Worm (Caenorhabditis elegans) whole organism, L4 larva: ENCODE results near the gene ZK688.10.

Experiments
- D1046.2 ChIP-seq: fragments of 200-800 bp; sonication (Bioruptor generic); IDR thresholded peaks from 2 replicates; pipeline ENCODE4 v1.3.6; 2022; ENCODE audit warnings: missing genetic modification characterization, missing compliant biosample characterization
- F10B5.3 ChIP-seq: sonication (generic microtip); optimal IDR thresholded peaks from 2 replicates; lab custom pipeline; 2016; ENCODE audit warnings: mild to moderate bottlenecking, missing genetic modification characterization, missing compliant biosample characterization
- F26F4.8 ChIP-seq: fragments of 200-800 bp; sonication (Bioruptor generic); conservative IDR thresholded peaks from 2 replicates; pipeline ENCODE4 v1.3.6; 2022; ENCODE audit warnings: missing genetic modification characterization, missing compliant biosample characterization
- F37D6.2 ChIP-seq: sonication (generic microtip); optimal IDR thresholded peaks from 2 replicates; lab custom pipeline; 2016; ENCODE audit warnings: mild to moderate bottlenecking, missing genetic modification characterization, missing compliant biosample characterization
- F44E2.7 ChIP-seq: fragments of 200-800 bp; sonication (Bioruptor generic); IDR thresholded peaks from 2 replicates; pipeline ENCODE4 v2.1.2; 2022; ENCODE audit warnings: missing genetic modification characterization, missing compliant biosample characterization
- F49E8.2 ChIP-seq: sonication (generic microtip); optimal IDR thresholded peaks from 2 replicates; lab custom pipeline; 2016; ENCODE audit warnings: missing compliant biosample characterization, mild to moderate bottlenecking, missing genetic modification characterization, borderline replicate concordance
- R02D3.7 ChIP-seq: fragments of 150-350 bp; sonication (generic microtip); optimal IDR thresholded peaks from 3 replicates; lab custom pipeline; 2014; ENCODE audit warnings: missing biosample characterization, missing genetic modification characterization
- T20F7.1 ChIP-seq: fragments of 200-800 bp; sonication (Bioruptor generic); optimal IDR thresholded peaks from 2 replicates; lab custom pipeline; 2018; ENCODE audit warnings: mild to moderate bottlenecking, missing genetic modification characterization, missing compliant biosample characterization
- ZK337.2 ChIP-seq: fragments of 200-800 bp; sonication (Bioruptor generic); IDR thresholded peaks from 2 replicates; pipeline ENCODE4 v1.3.6; 2022; ENCODE audit warnings: missing genetic modification reagents, missing genetic modification characterization, missing compliant biosample characterization
- ZK546.5 ChIP-seq, 2 experiments: sonication (generic microtip); optimal IDR thresholded peaks; 2 replicates each; lab custom pipeline; 2017; ENCODE audit warnings: missing biosample characterization in 2 of 2, missing genetic modification characterization in 2 of 2
- ceh-32 ChIP-seq: sonication (generic microtip); optimal IDR thresholded peaks from 2 replicates; lab custom pipeline; 2016; ENCODE audit warnings: mild to moderate bottlenecking, missing genetic modification characterization, missing compliant biosample characterization; ENCODE audit not compliant: poor library complexity
- ceh-44 ChIP-seq: fragments of 200-800 bp; sonication (Bioruptor generic); IDR thresholded peaks from 2 replicates; pipeline ENCODE4 v1.3.6; 2022; ENCODE audit warnings: missing genetic modification reagents, missing genetic modification characterization, missing compliant biosample characterization
- ceh-62 ChIP-seq: sonication (generic microtip); optimal IDR thresholded peaks from 2 replicates; lab custom pipeline; 2017; ENCODE audit warnings: missing biosample characterization, missing genetic modification characterization
- ceh-82 ChIP-seq: sonication (generic microtip); optimal IDR thresholded peaks from 2 replicates; lab custom pipeline; 2017; ENCODE audit warnings: missing biosample characterization, missing genetic modification characterization
- ces-1 ChIP-seq: fragments of 150-350 bp; sonication (generic microtip); optimal IDR thresholded peaks from 4 replicates; lab custom pipeline; 2014; ENCODE audit warnings: missing biosample characterization, missing genetic modification reagents, missing genetic modification characterization
- ctbp-1 ChIP-seq: fragments of 200-800 bp; sonication (Bioruptor generic); IDR thresholded peaks from 2 replicates; pipeline ENCODE4 v1.3.6; 2022; ENCODE audit warnings: missing genetic modification reagents, missing genetic modification characterization, missing compliant biosample characterization
- dmd-6 ChIP-seq: fragments of 200-800 bp; sonication (Bioruptor generic); IDR thresholded peaks from 2 replicates; pipeline ENCODE4 v1.3.6; 2022; ENCODE audit warnings: missing genetic modification reagents, missing genetic modification characterization, missing compliant biosample characterization
- dmd-8 ChIP-seq: fragments of 200-800 bp; sonication (Bioruptor generic); IDR thresholded peaks from 2 replicates; pipeline ENCODE4 v1.3.6; 2022; ENCODE audit warnings: missing genetic modification characterization, missing compliant biosample characterization
- dpl-1 ChIP-seq: fragments of 150-350 bp; optimal IDR thresholded peaks from 2 replicates; lab custom pipeline; 2014; ENCODE audit warnings: missing biosample characterization, missing genetic modification reagents, missing genetic modification characterization
- duxl-1 ChIP-seq: sonication (generic microtip); optimal IDR thresholded peaks from 2 replicates; lab custom pipeline; 2016; ENCODE audit warnings: mild to moderate bottlenecking, missing genetic modification characterization, moderate library complexity, missing compliant biosample characterization; ENCODE audit not compliant: poor library complexity
- egl-27 ChIP-seq: sonication (generic microtip); optimal IDR thresholded peaks from 3 replicates; lab custom pipeline; 2017; ENCODE audit warnings: missing biosample characterization, missing genetic modification reagents, missing genetic modification characterization
- hif-1 ChIP-seq, 2 experiments: sonication (generic microtip); optimal IDR thresholded peaks; 2 replicates each; lab custom pipeline; 2016 to 2017; ENCODE audit warnings: missing compliant biosample characterization in 2 of 2, missing genetic modification characterization in 2 of 2, missing genetic modification reagents in 2 of 2, missing genotype in 2 of 2, mild to moderate bottlenecking in 1 of 2
- hlh-11 ChIP-seq: fragments of 200-800 bp; sonication (Bioruptor generic); optimal IDR thresholded peaks from 2 replicates; lab custom pipeline; 2018; ENCODE audit warnings: mild to moderate bottlenecking, missing genetic modification characterization, missing compliant biosample characterization
- hmg-1.1 ChIP-seq: fragments of 200-800 bp; sonication (Bioruptor generic); IDR thresholded peaks from 2 replicates; pipeline ENCODE4 v1.3.6; 2022; ENCODE audit warnings: missing genetic modification reagents, missing genetic modification characterization, missing compliant biosample characterization
- lin-1 ChIP-seq: fragments of 200-800 bp; sonication (Bioruptor generic); IDR thresholded peaks from 2 replicates; pipeline ENCODE4 v1.3.6; 2022; ENCODE audit warnings: missing genetic modification reagents, missing genetic modification characterization, missing compliant biosample characterization
- lin-15B ChIP-seq: fragments of 150-350 bp; sonication (generic microtip); optimal IDR thresholded peaks from 3 replicates; lab custom pipeline; 2014; ENCODE audit warnings: missing biosample characterization, missing genetic modification characterization
- lin-29 ChIP-seq: fragments of 200-800 bp; sonication (Bioruptor generic); IDR thresholded peaks from 2 replicates; pipeline ENCODE4 v1.3.6; 2022; ENCODE audit warnings: missing genetic modification reagents, missing genetic modification characterization, missing compliant biosample characterization
- lin-38 ChIP-seq: fragments of 200-800 bp; sonication (Bioruptor generic); IDR thresholded peaks from 2 replicates; pipeline ENCODE4 v1.3.6; 2022; ENCODE audit warnings: missing genetic modification reagents, missing genetic modification characterization, missing compliant biosample characterization
- lir-3 ChIP-seq: sonication (generic microtip); optimal IDR thresholded peaks from 2 replicates; lab custom pipeline; 2016; ENCODE audit warnings: mild to moderate bottlenecking, missing genetic modification characterization, missing compliant biosample characterization
- mdt-29 ChIP-seq: fragments of 200-800 bp; sonication (Bioruptor generic); IDR thresholded peaks from 2 replicates; pipeline ENCODE4 v1.3.6; 2022; ENCODE audit warnings: missing genetic modification reagents, missing genetic modification characterization, missing compliant biosample characterization
- mxl-2 ChIP-seq: fragments of 200-800 bp; sonication (Bioruptor generic); conservative IDR thresholded peaks from 2 replicates; pipeline ENCODE4 v1.3.6; 2022; ENCODE audit warnings: missing genetic modification reagents, missing genetic modification characterization, missing compliant biosample characterization
- nhr-111 ChIP-seq: fragments of 200-800 bp; sonication (Bioruptor generic); optimal IDR thresholded peaks from 2 replicates; lab custom pipeline; 2018; ENCODE audit warnings: mild to moderate bottlenecking, missing genetic modification characterization, missing compliant biosample characterization
- nhr-28 ChIP-seq: fragments of 150-350 bp; optimal IDR thresholded peaks from 2 replicates; lab custom pipeline; 2014; ENCODE audit warnings: missing biosample characterization, missing genetic modification characterization
- nhr-42 ChIP-seq: fragments of 200-800 bp; sonication (Bioruptor generic); IDR thresholded peaks from 2 replicates; pipeline ENCODE4 v1.3.6; 2022; ENCODE audit warnings: missing genetic modification characterization, missing compliant biosample characterization
- nhr-48 ChIP-seq: sonication (generic microtip); optimal IDR thresholded peaks from 2 replicates; lab custom pipeline; 2016; ENCODE audit warnings: mild to moderate bottlenecking, missing genetic modification characterization, missing compliant biosample characterization
- nhr-6 ChIP-seq: fragments of 150-350 bp; optimal IDR thresholded peaks from 2 replicates; lab custom pipeline; 2014; ENCODE audit warnings: missing biosample characterization, missing genetic modification characterization
- nhr-76 ChIP-seq: fragments of 150-350 bp; optimal IDR thresholded peaks from 2 replicates; lab custom pipeline; 2014; ENCODE audit warnings: missing biosample characterization, missing genetic modification characterization
- nhr-77 ChIP-seq: fragments of 150-350 bp; optimal IDR thresholded peaks from 2 replicates; lab custom pipeline; 2014; ENCODE audit warnings: missing biosample characterization, missing genetic modification characterization
- pha-4 ChIP-seq, 2 experiments: fragments of 150-350 bp in 1 of 2; fragments of 200-800 bp in 1 of 2; sonication (Bioruptor generic) in 1 of 2; IDR thresholded peaks in 1 of 2; optimal IDR thresholded peaks in 1 of 2; 2 replicates each; pipeline versions ENCODE4 v1.3.6 to Lab custom; 2014 to 2022; ENCODE audit warnings: missing genetic modification characterization in 2 of 2, missing genetic modification reagents in 2 of 2, missing biosample characterization in 1 of 2, missing compliant biosample characterization in 1 of 2
- php-3 ChIP-seq: fragments of 200-800 bp; sonication (Bioruptor generic); IDR thresholded peaks from 2 replicates; pipeline ENCODE4 v1.3.6; 2022; ENCODE audit warnings: missing genetic modification reagents, missing genetic modification characterization, missing compliant biosample characterization
- pqm-1 ChIP-seq: sonication (generic microtip); optimal IDR thresholded peaks from 2 replicates; lab custom pipeline; 2017; ENCODE audit warnings: missing biosample characterization, missing genetic modification characterization
- rbr-2 ChIP-seq: sonication (generic microtip); optimal IDR thresholded peaks from 2 replicates; lab custom pipeline; 2016; ENCODE audit warnings: missing genotype, missing genetic modification characterization, missing compliant biosample characterization
- saeg-2 ChIP-seq: fragments of 200-800 bp; sonication (Bioruptor generic); IDR thresholded peaks from 2 replicates; pipeline ENCODE4 v1.3.6; 2022; ENCODE audit warnings: missing genetic modification reagents, missing genetic modification characterization, missing compliant biosample characterization
- spr-3 ChIP-seq: fragments of 200-800 bp; sonication (Bioruptor generic); optimal IDR thresholded peaks from 2 replicates; lab custom pipeline; 2018; ENCODE audit warnings: mild to moderate bottlenecking, missing genetic modification characterization, missing compliant biosample characterization
- tag-97 ChIP-seq: fragments of 200-800 bp; sonication (Bioruptor generic); IDR thresholded peaks from 2 replicates; pipeline ENCODE4 v1.3.6; 2022; ENCODE audit warnings: missing genetic modification characterization, missing compliant biosample characterization
- unc-130 ChIP-seq: sonication (generic microtip); optimal IDR thresholded peaks from 2 replicates; lab custom pipeline; 2016; ENCODE audit warnings: missing genetic modification reagents, missing genetic modification characterization, missing compliant biosample characterization
- unc-62 ChIP-seq, 3 experiments: fragments of 150-350 bp in 1 of 3; sonication (generic microtip); optimal IDR thresholded peaks in 2 of 3; peaks in 1 of 3; 1 replicate in 1 of 3; 2 replicates in 2 of 3; lab custom pipeline; 2014 to 2017; ENCODE audit warnings: missing biosample characterization in 3 of 3, missing genetic modification characterization in 3 of 3, missing genetic modification reagents in 3 of 3, missing genotype in 1 of 3
- ztf-11 ChIP-seq: fragments of 150-350 bp; optimal IDR thresholded peaks from 2 replicates; lab custom pipeline; 2014; ENCODE audit warnings: missing biosample characterization, missing genetic modification characterization

ZK688.10 gene

ce11 chrIII:7855468-7855867 lies 41.4 kb downstream of the ZK688.10 start (continued):
- TF ChIP-seq dmd-6 (GFP tag; lab: Robert Waterston, UW) (no peak), pha-4 (GFP tag; IDR thresholded peaks at IDR 0.05; lab: Robert Waterston, UW) (peak; percentile 20; the same call in 1 of the 2 replicates), pha-4 (tag; optimal IDR thresholded peaks at IDR 0.05; lab: Kevin White, UChicago) (no peak), lin-1 (GFP tag; lab: Robert Waterston, UW) (no peak), saeg-2 (no peak), F49E8.2 (peak; percentile 33), T20F7.1 (GFP tag; lab: Kevin White, UChicago) (no peak), mxl-2 (no peak), lin-29 (no peak), spr-3 (GFP tag; lab: Kevin White, UChicago) (no peak), R02D3.7 (tag; lab: Kevin White, UChicago) (no peak), ces-1 (GFP tag; lab: Kevin White, UChicago) (no peak), lin-38 (GFP tag; lab: Robert Waterston, UW) (peak; percentile 49), unc-62 (GFP tag; optimal IDR thresholded peaks at IDR 0.05 in 1 of 2; lab: Kevin White, UChicago) (no peak), unc-62 (tag; optimal IDR thresholded peaks at IDR 0.05; lab: Kevin White, UChicago) (no peak), ztf-11 (no peak), unc-130 (GFP tag; lab: Kevin White, UChicago) (no peak), lir-3 (tag; lab: Kevin White, UChicago) (no peak), nhr-77 (no peak), nhr-111 (no peak), php-3 (GFP tag; lab: Robert Waterston, UW) (no peak), D1046.2 (GFP tag; lab: Robert Waterston, UW) (no peak), nhr-6 (tag; lab: Kevin White, UChicago) (no peak), pqm-1 (no peak)

- TF ChIP-seq ZK546.5 (tag; optimal IDR thresholded peaks at IDR 0.05; lab: Kevin White, UChicago) (peak in 1 of 2 experiments; percentile 91), ceh-82 (tag; lab: Kevin White, UChicago) (peak; percentile 56), hif-1 (tag; optimal IDR thresholded peaks at IDR 0.05; lab: Kevin White, UChicago) (peak; percentile 92 to 96), duxl-1 (tag; lab: Kevin White, UChicago) (peak; percentile 98), unc-130 (GFP tag; lab: Kevin White, UChicago) (peak; percentile 99), lin-1 (GFP tag; lab: Robert Waterston, UW) (peak; percentile 99), dpl-1 (GFP tag; lab: Kevin White, UChicago) (peak; percentile 100), nhr-76 (tag; lab: Kevin White, UChicago) (peak; percentile 86), nhr-28 (tag; lab: Kevin White, UChicago) (peak; percentile 99), hlh-11 (tag; lab: Kevin White, UChicago) (peak; percentile 99), ceh-62 (tag; lab: Kevin White, UChicago) (no peak), tag-97 (GFP tag; lab: Robert Waterston, UW) (peak; percentile 93; the same call in 1 of the 2 replicates), F37D6.2 (tag; lab: Kevin White, UChicago) (peak; percentile 97), ceh-32 (tag; lab: Kevin White, UChicago) (peak; percentile 83), dmd-8 (GFP tag; lab: Robert Waterston, UW) (peak; percentile 90), ctbp-1 (GFP tag; lab: Robert Waterston, UW) (peak; percentile 99), F10B5.3 (peak; percentile 93), mdt-29 (GFP tag; lab: Robert Waterston, UW) (peak; percentile 98), nhr-111 (peak; percentile 96), ZK337.2 (peak; percentile 99), hmg-1.1 (GFP tag; lab: Robert Waterston, UW) (peak; percentile 99), nhr-6 (tag; lab: Kevin White, UChicago) (peak; percentile 99), nhr-42 (GFP tag; lab: Robert Waterston, UW) (peak; percentile 99), egl-27 (tag; lab: Kevin White, UChicago) (no peak), ceh-44 (GFP tag; lab: Robert Waterston, UW) (peak; percentile 88), F26F4.8 (GFP tag; lab: Robert Waterston, UW) (no peak), rbr-2 (tag; lab: Kevin White, UChicago) (peak; percentile 99), nhr-48 (tag; lab: Kevin White, UChicago) (peak; percentile 96), lin-15B (tag; lab: Kevin White, UChicago) (peak; percentile 98), ztf-11 (peak; percentile 73), saeg-2 (peak; percentile 97), D1046.2 (GFP tag; lab: Robert Waterston, UW) (peak; percentile 98), F44E2.7 (peak; percentile 96)
Measured at ce11 chrIII:7854494-7855184, 42.2 kb downstream of the ZK688.10 start, which contains the start of gene rpl-35. rpl-35 (plus strand) TSS chrIII:7855134.
